Fruit fly (Drosophila melanogaster): Measurements from ENCODE around the gene Scp2.

dm6 chr3R:16533749-16534304 is 49.6 kb downstream of the Scp2 start:
- no peak for TF ChIP-seq h (optimal IDR thresholded peaks at IDR 0.05)
- TF ChIP-seq Sin3A (optimal IDR thresholded peaks at IDR 0.05), result no peak
- no peak for TF ChIP-seq psq (optimal IDR thresholded peaks at IDR 0.05)
- no peak for TF ChIP-seq insv (optimal IDR thresholded peaks at IDR 0.05)
- no peak for TF ChIP-seq ttk (optimal IDR thresholded peaks at IDR 0.05)
- no peak for TF ChIP-seq Myc (optimal IDR thresholded peaks at IDR 0.05)

All from Kc167 (cell line).